Worm (Caenorhabditis elegans) whole organism, late embryonic: ENCODE measurements around the gene swsn-1.

ENCODE experiments used
- ceh-2 ChIP-seq: sonication (generic microtip); optimal IDR thresholded peaks from 2 replicates; lab custom pipeline; 2016; ENCODE audit warnings: missing genotype, missing genetic modification characterization, missing compliant biosample characterization
- ceh-31 ChIP-seq: sonication (generic microtip); optimal IDR thresholded peaks from 2 replicates; lab custom pipeline; 2016; ENCODE audit warnings: missing genetic modification characterization, missing compliant biosample characterization
- lin-11 ChIP-seq: fragments of 200-800 bp; sonication (Bioruptor generic); optimal IDR thresholded peaks from 2 replicates; lab custom pipeline; 2018; ENCODE audit warnings: mild to moderate bottlenecking, missing genetic modification characterization, missing compliant biosample characterization
- mec-3 ChIP-seq: sonication (generic microtip); optimal IDR thresholded peaks from 2 replicates; lab custom pipeline; 2016; ENCODE audit warnings: borderline replicate concordance, missing genetic modification characterization, missing compliant biosample characterization
- nhr-11 ChIP-seq: fragments of 150-350 bp; optimal IDR thresholded peaks from 2 replicates; lab custom pipeline; 2014; ENCODE audit warnings: missing biosample characterization, missing genetic modification characterization
- pqm-1 ChIP-seq: sonication (generic microtip); optimal IDR thresholded peaks from 2 replicates; lab custom pipeline; 2016; ENCODE audit warnings: missing genetic modification characterization, missing compliant biosample characterization
- ref-2 ChIP-seq: sonication (generic microtip); optimal IDR thresholded peaks from 2 replicates; lab custom pipeline; 2016; ENCODE audit warnings: missing genetic modification characterization, missing compliant biosample characterization
- unc-55 ChIP-seq: sonication (generic microtip); optimal IDR thresholded peaks from 2 replicates; lab custom pipeline; 2017; ENCODE audit warnings: missing biosample characterization, missing genetic modification reagents, missing genetic modification characterization

ce11 chrV:20196671-20197070, 52.6 kb downstream of the swsn-1 start, which contains the start of gene ftr-1:
- no peak for TF ChIP-seq unc-55 (GFP tag; lab: Kevin White, UChicago)
- no peak for TF ChIP-seq mec-3
- TF ChIP-seq ref-2 (tag; lab: Kevin White, UChicago) = no peak
- no peak for TF ChIP-seq nhr-11
- no peak for TF ChIP-seq ceh-31 (tag; lab: Kevin White, UChicago)
- no peak for TF ChIP-seq pqm-1 (tag; lab: Kevin White, UChicago)
- TF ChIP-seq lin-11 (tag; lab: Kevin White, UChicago) = no peak
- no peak for TF ChIP-seq ceh-2 (tag; lab: Kevin White, UChicago)
